Worm (Caenorhabditis elegans) whole organism, late embryonic: ENCODE results near the gene gst-18.

Experiments
- F13H6.1 ChIP-seq: sonication (generic microtip); optimal IDR thresholded peaks from 2 replicates; lab custom pipeline; 2016; ENCODE audit warnings: missing genetic modification characterization, missing compliant biosample characterization
- K09A11.1 ChIP-seq: sonication (generic microtip); optimal IDR thresholded peaks from 2 replicates; lab custom pipeline; 2017; ENCODE audit warnings: antibody characterized with exemption, mild to moderate bottlenecking, missing genetic modification characterization, missing compliant biosample characterization; ENCODE audit not compliant: insufficient read depth
- Y22D7AL.16 ChIP-seq: sonication (generic microtip); optimal IDR thresholded peaks from 2 replicates; lab custom pipeline; 2016; ENCODE audit warnings: missing genetic modification characterization, missing compliant biosample characterization
- ceh-14 ChIP-seq: sonication (generic microtip); optimal IDR thresholded peaks from 2 replicates; lab custom pipeline; 2016; ENCODE audit warnings: missing genotype, missing genetic modification characterization, missing compliant biosample characterization
- ceh-2 ChIP-seq: sonication (generic microtip); optimal IDR thresholded peaks from 2 replicates; lab custom pipeline; 2016; ENCODE audit warnings: missing genotype, missing genetic modification characterization, missing compliant biosample characterization
- ceh-22 ChIP-seq: sonication (generic microtip); optimal IDR thresholded peaks from 2 replicates; lab custom pipeline; 2017; ENCODE audit warnings: missing biosample characterization, missing genetic modification characterization
- ceh-30 ChIP-seq: fragments of 150-350 bp; optimal IDR thresholded peaks from 2 replicates; lab custom pipeline; 2014; ENCODE audit warnings: missing biosample characterization, missing genetic modification characterization
- ceh-31 ChIP-seq: sonication (generic microtip); optimal IDR thresholded peaks from 2 replicates; lab custom pipeline; 2016; ENCODE audit warnings: missing genetic modification characterization, missing compliant biosample characterization
- ceh-48 ChIP-seq: sonication (generic microtip); optimal IDR thresholded peaks from 2 replicates; lab custom pipeline; 2016; ENCODE audit warnings: missing genetic modification characterization, inconsistent platforms, missing compliant biosample characterization
- ceh-6 ChIP-seq: fragments of 200-800 bp; sonication (Bioruptor generic); optimal IDR thresholded peaks from 2 replicates; lab custom pipeline; 2018; ENCODE audit warnings: mild to moderate bottlenecking, missing genetic modification characterization, missing compliant biosample characterization
- che-1 ChIP-seq: sonication (generic microtip); optimal IDR thresholded peaks from 2 replicates; lab custom pipeline; 2016; ENCODE audit warnings: mild to moderate bottlenecking, missing genetic modification characterization, missing compliant biosample characterization
- dmd-4 ChIP-seq: sonication (generic microtip); optimal IDR thresholded peaks from 2 replicates; lab custom pipeline; 2016; ENCODE audit warnings: borderline replicate concordance, missing genetic modification characterization, missing compliant biosample characterization
- dve-1 ChIP-seq: sonication (generic microtip); optimal IDR thresholded peaks from 2 replicates; lab custom pipeline; 2017; ENCODE audit warnings: antibody characterized with exemption, mild to moderate bottlenecking, missing genetic modification characterization, missing compliant biosample characterization
- elt-4 ChIP-seq: sonication (generic microtip); optimal IDR thresholded peaks from 2 replicates; lab custom pipeline; 2016; ENCODE audit warnings: missing genetic modification characterization, missing compliant biosample characterization
- ets-4 ChIP-seq: sonication (generic microtip); optimal IDR thresholded peaks from 2 replicates; lab custom pipeline; 2016; ENCODE audit warnings: missing genetic modification characterization, missing compliant biosample characterization
- eyg-1 ChIP-seq: sonication (generic microtip); optimal IDR thresholded peaks from 2 replicates; lab custom pipeline; 2016; ENCODE audit warnings: missing genotype, missing genetic modification characterization, missing compliant biosample characterization
- hlh-15 ChIP-seq: sonication (generic microtip); optimal IDR thresholded peaks from 2 replicates; lab custom pipeline; 2016; ENCODE audit warnings: missing genetic modification characterization, missing compliant biosample characterization
- hlh-30 ChIP-seq: sonication (generic microtip); optimal IDR thresholded peaks from 2 replicates; lab custom pipeline; 2017; ENCODE audit warnings: antibody characterized with exemption, missing genetic modification characterization, missing compliant biosample characterization; ENCODE audit not compliant: insufficient read depth
- madf-2 ChIP-seq: sonication (generic microtip); optimal IDR thresholded peaks from 2 replicates; lab custom pipeline; 2017; ENCODE audit warnings: missing genetic modification characterization, missing compliant biosample characterization
- nfya-1 ChIP-seq: sonication (generic microtip); optimal IDR thresholded peaks from 2 replicates; lab custom pipeline; 2017; ENCODE audit warnings: missing genetic modification characterization, mild to moderate bottlenecking, missing compliant biosample characterization, antibody characterized with exemption, moderate library complexity
- nhr-11 ChIP-seq: fragments of 150-350 bp; optimal IDR thresholded peaks from 2 replicates; lab custom pipeline; 2014; ENCODE audit warnings: missing biosample characterization, missing genetic modification characterization
- nhr-232 ChIP-seq: sonication (generic microtip); optimal IDR thresholded peaks from 2 replicates; lab custom pipeline; 2016; ENCODE audit warnings: missing genetic modification characterization, missing compliant biosample characterization
- odd-2 ChIP-seq: sonication (generic microtip); optimal IDR thresholded peaks from 2 replicates; lab custom pipeline; 2017; ENCODE audit warnings: antibody characterized with exemption, mild to moderate bottlenecking, missing genetic modification characterization, missing compliant biosample characterization
- pag-3 ChIP-seq: sonication (generic microtip); optimal IDR thresholded peaks from 2 replicates; lab custom pipeline; 2016; ENCODE audit warnings: missing compliant biosample characterization, missing genetic modification characterization, borderline replicate concordance
- pat-9 ChIP-seq: fragments of 200-800 bp; sonication (Bioruptor generic); optimal IDR thresholded peaks from 2 replicates; lab custom pipeline; 2018; ENCODE audit warnings: mild to moderate bottlenecking, missing genetic modification characterization, moderate library complexity, missing compliant biosample characterization
- pax-1 ChIP-seq: fragments of 150-350 bp; optimal IDR thresholded peaks from 2 replicates; lab custom pipeline; 2014; ENCODE audit warnings: missing biosample characterization, missing genetic modification characterization
- pha-4 ChIP-seq: fragments of 150-350 bp; optimal IDR thresholded peaks from 2 replicates; lab custom pipeline; 2018; ENCODE audit warnings: missing biosample characterization, missing genetic modification reagents, missing genetic modification characterization
- pros-1 ChIP-seq: fragments of 150-350 bp; optimal IDR thresholded peaks from 2 replicates; lab custom pipeline; 2014; ENCODE audit warnings: missing biosample characterization, missing genetic modification reagents, missing genetic modification characterization
- ref-2 ChIP-seq: sonication (generic microtip); optimal IDR thresholded peaks from 2 replicates; lab custom pipeline; 2016; ENCODE audit warnings: missing genetic modification characterization, missing compliant biosample characterization
- sdc-2 ChIP-seq: sonication (generic microtip); optimal IDR thresholded peaks from 2 replicates; lab custom pipeline; 2016; ENCODE audit warnings: missing genotype, missing genetic modification characterization, missing compliant biosample characterization
- ttx-3 ChIP-seq: sonication (generic microtip); optimal IDR thresholded peaks from 2 replicates; lab custom pipeline; 2016; ENCODE audit warnings: missing genetic modification reagents, missing genetic modification characterization, missing compliant biosample characterization
- unc-3 ChIP-seq, 2 experiments: fragments of 200-800 bp in 1 of 2; sonication (Bioruptor generic) in 1 of 2; sonication (generic microtip) in 1 of 2; conservative IDR thresholded peaks in 1 of 2; optimal IDR thresholded peaks in 1 of 2; 2 replicates each; pipeline versions ENCODE4 v1.3.6 to Lab custom; 2016 to 2022; ENCODE audit warnings: missing compliant biosample characterization in 2 of 2, missing genetic modification characterization in 2 of 2, missing genetic modification reagents in 1 of 2
- unc-86 ChIP-seq: sonication (generic microtip); optimal IDR thresholded peaks from 2 replicates; lab custom pipeline; 2016; ENCODE audit warnings: missing genetic modification characterization, missing compliant biosample characterization
- ztf-16 ChIP-seq: sonication (generic microtip); optimal IDR thresholded peaks from 2 replicates; lab custom pipeline; 2017; ENCODE audit warnings: missing genetic modification characterization, missing compliant biosample characterization

The gst-18 gene

ce11 chrII:13630690-13631089 is at the start of gene gst-18, which contains the start of gene gst-17:
Gene gst-18 (minus strand): TSS chrII:13630887.
Gene gst-17 (minus strand): TSS chrII:13630790.
- TF ChIP-seq ceh-22 (tag; lab: Kevin White, UChicago) (no peak), ceh-14 (tag; lab: Kevin White, UChicago) (no peak), ceh-30 (tag; lab: Kevin White, UChicago) (no peak), ets-4 (tag; lab: Kevin White, UChicago) (no peak), che-1 (tag; lab: Kevin White, UChicago) (no peak), pros-1 (tag; lab: Kevin White, UChicago) (no peak), eyg-1 (tag; lab: Kevin White, UChicago) (no peak), nhr-11 (tag; lab: Kevin White, UChicago) (no peak), dve-1 (tag; lab: Kevin White, UChicago) (no peak), pax-1 (tag; lab: Kevin White, UChicago) (no peak), nfya-1 (tag; lab: Kevin White, UChicago) (no peak), ttx-3 (tag; lab: Kevin White, UChicago) (no peak)

ce11 chrII:13679775-13680320 is 49.2 kb upstream of the gst-18 start:
- TF ChIP-seq pag-3 = no peak
- no peak for TF ChIP-seq sdc-2 (tag; lab: Kevin White, UChicago)
- no peak for TF ChIP-seq ztf-16 (tag; lab: Kevin White, UChicago)
- no peak for TF ChIP-seq hlh-30 (tag; lab: Kevin White, UChicago)
- no peak for TF ChIP-seq K09A11.1 (tag; lab: Kevin White, UChicago)
- no peak for TF ChIP-seq nhr-232 (tag; lab: Kevin White, UChicago)
- no peak for TF ChIP-seq elt-4 (tag; lab: Kevin White, UChicago)
- TF ChIP-seq Y22D7AL.16 (tag; lab: Kevin White, UChicago) = no peak
- no peak for TF ChIP-seq ceh-48
- no peak for TF ChIP-seq pha-4
- TF ChIP-seq ceh-6 = no peak
- TF ChIP-seq unc-3 (GFP tag; conservative IDR thresholded peaks at IDR 0.05; lab: Robert Waterston, UW) = no peak
- no peak for TF ChIP-seq unc-3 (tag; optimal IDR thresholded peaks at IDR 0.05; lab: Kevin White, UChicago)
- TF ChIP-seq madf-2 (tag; lab: Kevin White, UChicago) = no peak
- no peak for TF ChIP-seq ceh-2 (tag; lab: Kevin White, UChicago)

DNA sequence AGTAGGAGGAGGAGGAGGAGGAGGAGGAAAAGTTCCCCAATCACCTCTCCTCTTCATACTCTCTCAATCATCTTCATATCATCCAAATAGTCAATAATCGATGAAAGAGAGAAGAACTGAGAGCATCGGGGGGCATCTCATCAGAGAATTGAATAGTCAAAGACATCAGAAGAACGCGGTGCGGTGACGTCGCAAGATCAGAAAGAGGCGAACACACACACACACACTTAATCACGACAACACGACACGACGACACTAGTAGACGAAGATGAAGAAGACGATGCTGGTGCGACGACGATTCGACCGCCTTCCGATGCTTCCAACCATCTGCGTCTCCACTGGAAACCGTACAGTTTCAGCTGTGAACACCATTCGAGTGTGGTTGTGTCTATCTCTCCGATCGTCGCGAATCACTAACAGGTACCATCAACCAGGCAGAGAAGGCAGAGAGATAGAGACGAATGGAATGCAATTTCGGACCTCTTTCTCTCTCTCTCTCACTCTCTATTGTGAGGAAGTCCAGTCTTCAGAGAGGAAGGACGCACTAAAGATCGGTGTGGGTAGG is 48.0 kb upstream of the gst-18 start:
- TF ChIP-seq ceh-6 (no peak), ref-2 (tag; lab: Kevin White, UChicago) (peak; percentile 10)

DNA sequence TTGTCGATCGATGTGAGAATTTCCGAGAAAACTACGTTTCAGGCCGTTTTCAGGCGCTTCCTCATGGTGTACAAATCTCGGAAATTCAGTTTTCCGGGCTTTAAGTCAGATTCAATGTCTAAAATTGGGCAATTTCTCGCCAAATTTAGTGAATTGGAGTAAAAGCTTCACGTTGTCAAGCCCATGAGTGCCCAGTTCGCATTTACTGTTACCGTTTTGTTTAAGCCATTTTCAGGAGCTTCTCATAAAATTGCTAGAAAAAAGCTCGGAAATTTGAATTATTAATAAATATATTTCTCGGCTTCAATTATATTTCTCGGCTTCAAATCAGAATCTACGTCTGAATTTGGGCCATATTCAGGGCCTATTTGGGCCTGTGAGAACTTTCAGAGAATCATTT is 47.2 kb upstream of the gst-18 start:
- TF ChIP-seq ets-4 (tag; lab: Kevin White, UChicago) (no peak), pat-9 (tag; lab: Kevin White, UChicago) (no peak), unc-86 (tag; lab: Kevin White, UChicago) (no peak), hlh-15 (tag; lab: Kevin White, UChicago) (no peak), Y22D7AL.16 (tag; lab: Kevin White, UChicago) (no peak), F13H6.1 (tag; lab: Kevin White, UChicago) (no peak)
- TF ChIP-seq, all 69 proteins: peak for 0

- TF ChIP-seq pat-9 (tag; lab: Kevin White, UChicago) (no peak), dmd-4 (no peak), ceh-31 (no peak), odd-2 (tag; lab: Kevin White, UChicago) (no peak), dve-1 (tag; lab: Kevin White, UChicago) (no peak)
These were observed 44.5 kb upstream of the gst-18 start for ce11 chrII:13675212-13675611.
